Worm (Caenorhabditis elegans): ENCODE results near the gene F28B4.1.

Gene F28B4.1

DNA sequence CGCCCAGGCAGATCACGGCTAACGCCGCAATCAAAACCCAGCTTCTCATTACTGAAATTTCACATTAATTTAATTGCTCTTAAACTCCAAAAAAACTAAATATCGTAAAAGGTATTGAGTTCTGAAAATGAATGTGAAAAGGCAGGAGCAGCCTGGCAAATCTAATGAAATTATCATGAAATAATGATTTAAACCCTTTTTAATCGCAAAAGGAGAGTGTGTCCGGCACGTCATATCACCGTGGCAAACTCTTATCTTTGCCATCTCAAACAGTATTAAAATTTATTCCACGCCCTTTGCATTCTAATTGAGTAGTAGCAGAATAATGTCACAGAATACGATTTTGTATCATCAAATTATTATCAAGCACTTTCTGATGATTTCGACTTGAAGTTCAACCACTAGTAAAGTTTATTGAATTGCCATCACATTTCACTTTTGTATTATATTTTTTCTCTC is 30.5 kb downstream of the F28B4.1 start, which contains the start of gene F28B4.3:
F28B4.3 (minus strand) TSS at position 51 of the 459 bp plus-strand sequence.
- TF ChIP-seq F26F4.8 (GFP tag; conservative IDR thresholded peaks at IDR 0.05): no peak
- TF ChIP-seq nhr-6 (tag; optimal IDR thresholded peaks at IDR 0.05): no peak
- no peak for TF ChIP-seq hif-1 (tag; optimal IDR thresholded peaks at IDR 0.05)
- TF ChIP-seq snpc-4 (tag; optimal IDR thresholded peaks at IDR 0.05): no peak
- TF ChIP-seq F44E2.7 (GFP tag; IDR thresholded peaks at IDR 0.05): no peak
- TF ChIP-seq zfp-2 (tag; optimal IDR thresholded peaks at IDR 0.05): no peak
- TF ChIP-seq duxl-1 (tag; optimal IDR thresholded peaks at IDR 0.05; ENCODE audit: poor library complexity): peak; percentile 3
- no peak for TF ChIP-seq daf-12 (tag; optimal IDR thresholded peaks at IDR 0.05)
- TF ChIP-seq Y48G9A.11 (GFP tag; IDR thresholded peaks at IDR 0.05): no peak
- no peak for TF ChIP-seq ama-1 (optimal IDR thresholded peaks at IDR 0.05)
- TF ChIP-seq sdz-12 (GFP tag; optimal IDR thresholded peaks at IDR 0.05): no peak
- peak; percentile 4 for TF ChIP-seq nhr-102 (tag; optimal IDR thresholded peaks at IDR 0.05)
- TF ChIP-seq lin-29 (GFP tag; IDR thresholded peaks at IDR 0.05): no peak
- no peak for TF ChIP-seq aha-1 (tag)
- no peak for TF ChIP-seq mdl-1 (tag; optimal IDR thresholded peaks at IDR 0.05)
- TF ChIP-seq jun-1 (tag; optimal IDR thresholded peaks at IDR 0.05): peak; percentile 26
- no peak for TF ChIP-seq nhr-237 (tag; optimal IDR thresholded peaks at IDR 0.05)
- TF ChIP-seq ztf-7 (tag; optimal IDR thresholded peaks at IDR 0.05): no peak
- no peak for TF ChIP-seq ztf-11 (tag; optimal IDR thresholded peaks at IDR 0.05)
- TF ChIP-seq rbr-2 (tag; optimal IDR thresholded peaks at IDR 0.05): no peak
- no peak for TF ChIP-seq R02D3.7 (tag; optimal IDR thresholded peaks at IDR 0.05)
- no peak for TF ChIP-seq nhr-25 (tag; optimal IDR thresholded peaks at IDR 0.05; ENCODE audit: borderline replicate concordance, insufficient read depth)
- TF ChIP-seq mxl-3 (GFP tag; optimal IDR thresholded peaks at IDR 0.05): no peak
- TF ChIP-seq set-16 (GFP tag; IDR thresholded peaks at IDR 0.05): no peak
- no peak for TF ChIP-seq D1046.2 (GFP tag; IDR thresholded peaks at IDR 0.05)
- peak; percentile 41; the same call in 1 of the 2 replicates for TF ChIP-seq lin-1 (GFP tag; IDR thresholded peaks at IDR 0.05)
- no peak for TF ChIP-seq spr-3 (GFP tag; optimal IDR thresholded peaks at IDR 0.05)
- no peak for TF ChIP-seq egl-27 (tag; optimal IDR thresholded peaks at IDR 0.05)
- no peak for TF ChIP-seq lim-7 (GFP tag; IDR thresholded peaks at IDR 0.05)
- TF ChIP-seq dmd-6 (GFP tag; IDR thresholded peaks at IDR 0.05): peak; percentile 73
- no peak for TF ChIP-seq T26A8.4 (GFP tag; IDR thresholded peaks at IDR 0.05)
- no peak for TF ChIP-seq ctbp-1 (GFP tag; IDR thresholded peaks at IDR 0.05)
- TF ChIP-seq lin-38 (GFP tag; IDR thresholded peaks at IDR 0.05): no peak
- TF ChIP-seq dve-1 (tag; optimal IDR thresholded peaks at IDR 0.05; ENCODE audit: insufficient read depth): peak; percentile 75
- TF ChIP-seq vab-7 (GFP tag; IDR thresholded peaks at IDR 0.05): no peak
- peak; percentile 93 for TF ChIP-seq php-3 (GFP tag; IDR thresholded peaks at IDR 0.05)
- no peak for TF ChIP-seq nhr-10 (tag; optimal IDR thresholded peaks at IDR 0.05)
- no peak for TF ChIP-seq Y75B8A.6 (GFP tag; IDR thresholded peaks at IDR 0.05)
- TF ChIP-seq lin-15B (tag; optimal IDR thresholded peaks at IDR 0.05): no peak
- no peak for TF ChIP-seq nhr-11 (tag; optimal IDR thresholded peaks at IDR 0.05)
- TF ChIP-seq nhr-76 (tag; optimal IDR thresholded peaks at IDR 0.05): no peak
- no peak for TF ChIP-seq F37D6.2 (tag; optimal IDR thresholded peaks at IDR 0.05)
- no peak for TF ChIP-seq hlh-30 (tag; optimal IDR thresholded peaks at IDR 0.05; ENCODE audit: insufficient read depth)
- no peak for TF ChIP-seq hmg-1.1 (GFP tag; IDR thresholded peaks at IDR 0.05)
- TF ChIP-seq lin-13 (GFP tag; optimal IDR thresholded peaks at IDR 0.05): no peak
- TF ChIP-seq madf-9 (GFP tag; conservative IDR thresholded peaks at IDR 0.05): no peak
- no peak for TF ChIP-seq nhr-111 (GFP tag; optimal IDR thresholded peaks at IDR 0.05)
- no peak for TF ChIP-seq nhr-42 (GFP tag; IDR thresholded peaks at IDR 0.05)
- no peak for TF ChIP-seq zip-2 (tag; optimal IDR thresholded peaks at IDR 0.05)
- no peak for TF ChIP-seq zip-11 (GFP tag; IDR thresholded peaks at IDR 0.05)
- TF ChIP-seq ceh-32 (tag; optimal IDR thresholded peaks at IDR 0.05; ENCODE audit: poor library complexity): no peak
- peak; percentile 68 for TF ChIP-seq hlh-11 (tag; optimal IDR thresholded peaks at IDR 0.05)
